Worm (Caenorhabditis elegans) whole organism, L1 larva: ENCODE data around the gene zmp-5.

ENCODE experiments used
- C34B4.2 ChIP-seq: sonication (generic microtip); optimal IDR thresholded peaks from 2 replicates; lab custom pipeline; 2017; ENCODE audit warnings: mild to moderate bottlenecking, missing genetic modification characterization, missing compliant biosample characterization
- ama-1 ChIP-seq: fragments of 150-350 bp; optimal IDR thresholded peaks from 2 replicates; lab custom pipeline; 2014
- blmp-1 ChIP-seq: fragments of 150-350 bp; optimal IDR thresholded peaks from 2 replicates; lab custom pipeline; 2014; ENCODE audit warnings: missing biosample characterization, missing genetic modification characterization
- ceh-63 ChIP-seq: fragments of 200-800 bp; sonication (Bioruptor generic); optimal IDR thresholded peaks from 2 replicates; lab custom pipeline; 2018; ENCODE audit warnings: mild to moderate bottlenecking, missing genetic modification characterization, missing compliant biosample characterization
- ceh-82 ChIP-seq, 3 experiments: fragments of 150-350 bp in 1 of 3; sonication (generic microtip) in 2 of 3; optimal IDR thresholded peaks; 2 replicates each; lab custom pipeline; 2014 to 2017; ENCODE audit warnings: missing biosample characterization in 3 of 3, missing genetic modification characterization in 3 of 3
- dsc-1 ChIP-seq: sonication (generic microtip); optimal IDR thresholded peaks from 2 replicates; lab custom pipeline; 2016; ENCODE audit warnings: mild to moderate bottlenecking, missing genetic modification characterization, missing compliant biosample characterization
- egl-13 ChIP-seq: sonication (generic microtip); optimal IDR thresholded peaks from 2 replicates; lab custom pipeline; 2016; ENCODE audit warnings: missing genotype, missing genetic modification reagents, missing genetic modification characterization, missing compliant biosample characterization
- elt-3 ChIP-seq, 6 experiments: fragments of 150-350 bp in 1 of 6; sonication (generic microtip); optimal IDR thresholded peaks; 2 replicates each; lab custom pipeline; 2017 to 2018; ENCODE audit warnings: missing biosample characterization in 6 of 6, missing genetic modification characterization in 6 of 6, inconsistent platforms in 1 of 6
- fkh-10 ChIP-seq: sonication (generic microtip); optimal IDR thresholded peaks from 2 replicates; lab custom pipeline; 2017; ENCODE audit warnings: missing biosample characterization, missing genetic modification reagents, missing genetic modification characterization
- fkh-4 ChIP-seq: sonication (generic microtip); optimal IDR thresholded peaks from 2 replicates; lab custom pipeline; 2016; ENCODE audit warnings: missing compliant biosample characterization, missing genetic modification characterization, borderline replicate concordance
- fkh-8 ChIP-seq: sonication (generic microtip); optimal IDR thresholded peaks from 2 replicates; lab custom pipeline; 2016; ENCODE audit warnings: mild to moderate bottlenecking, missing genetic modification characterization, missing compliant biosample characterization
- fos-1 ChIP-seq: fragments of 150-350 bp; optimal IDR thresholded peaks from 2 replicates; lab custom pipeline; 2014; ENCODE audit warnings: missing biosample characterization, missing genetic modification characterization
- grh-1 ChIP-seq: fragments of 200-800 bp; sonication (Bioruptor generic); IDR thresholded peaks from 2 replicates; pipeline ENCODE4 v1.3.6; 2022; ENCODE audit warnings: missing genetic modification reagents, missing genetic modification characterization, missing compliant biosample characterization
- hlh-4 ChIP-seq: sonication (generic microtip); optimal IDR thresholded peaks from 2 replicates; lab custom pipeline; 2016; ENCODE audit warnings: mild to moderate bottlenecking, missing genetic modification characterization, missing compliant biosample characterization
- hpl-2 ChIP-seq: fragments of 150-350 bp; optimal IDR thresholded peaks from 2 replicates; lab custom pipeline; 2014; ENCODE audit warnings: missing biosample characterization, missing genetic modification reagents, missing genetic modification characterization
- jun-1 ChIP-seq: fragments of 150-350 bp; optimal IDR thresholded peaks from 2 replicates; lab custom pipeline; 2014; ENCODE audit warnings: missing biosample characterization, missing genetic modification reagents, missing genetic modification characterization
- lin-13 ChIP-seq: fragments of 150-350 bp; optimal IDR thresholded peaks from 2 replicates; lab custom pipeline; 2014; ENCODE audit warnings: missing biosample characterization, missing genetic modification reagents, missing genetic modification characterization
- lin-14 ChIP-seq: fragments of 200-800 bp; sonication (Bioruptor generic); optimal IDR thresholded peaks from 2 replicates; lab custom pipeline; 2018; ENCODE audit warnings: mild to moderate bottlenecking, missing genetic modification characterization, moderate library complexity, missing compliant biosample characterization
- lin-15B ChIP-seq: fragments of 150-350 bp; sonication (generic microtip); optimal IDR thresholded peaks from 3 replicates; lab custom pipeline; 2014; ENCODE audit warnings: missing biosample characterization, missing genetic modification characterization
- lsy-2 ChIP-seq, 2 experiments: fragments of 150-350 bp; optimal IDR thresholded peaks; 2 replicates each; lab custom pipeline; 2014; ENCODE audit warnings: missing biosample characterization in 2 of 2, missing genetic modification characterization in 2 of 2
- mab-9 ChIP-seq: fragments of 200-800 bp; sonication (Bioruptor generic); IDR thresholded peaks from 2 replicates; pipeline ENCODE4 v1.3.6; 2022; ENCODE audit warnings: missing genetic modification reagents, missing genetic modification characterization, missing compliant biosample characterization
- mdl-1 ChIP-seq, 2 experiments: fragments of 150-350 bp; optimal IDR thresholded peaks; 2 replicates each; lab custom pipeline; 2014 to 2017; ENCODE audit warnings: missing biosample characterization in 2 of 2, missing genetic modification characterization in 2 of 2, inconsistent platforms in 1 of 2
- mef-2 ChIP-seq: fragments of 150-350 bp; optimal IDR thresholded peaks from 2 replicates; lab custom pipeline; 2014; ENCODE audit warnings: missing biosample characterization, missing genetic modification characterization
- mep-1 ChIP-seq: fragments of 150-350 bp; optimal IDR thresholded peaks from 2 replicates; lab custom pipeline; 2014; ENCODE audit warnings: missing biosample characterization, missing genetic modification characterization
- nhr-12 ChIP-seq: sonication (generic microtip); optimal IDR thresholded peaks from 2 replicates; lab custom pipeline; 2017; ENCODE audit warnings: missing biosample characterization, missing genetic modification characterization
- nhr-19 ChIP-seq: fragments of 200-800 bp; sonication (Bioruptor generic); conservative IDR thresholded peaks from 2 replicates; pipeline ENCODE4 v1.3.6; 2022; ENCODE audit warnings: missing genetic modification characterization, missing compliant biosample characterization
- nhr-20 ChIP-seq: sonication (generic microtip); optimal IDR thresholded peaks from 2 replicates; lab custom pipeline; 2016; ENCODE audit warnings: mild to moderate bottlenecking, missing genetic modification characterization, missing compliant biosample characterization
- nhr-28 ChIP-seq: fragments of 150-350 bp; optimal IDR thresholded peaks from 2 replicates; lab custom pipeline; 2014; ENCODE audit warnings: missing biosample characterization, missing genetic modification characterization
- nhr-71 ChIP-seq: sonication (generic microtip); optimal IDR thresholded peaks from 2 replicates; lab custom pipeline; 2016; ENCODE audit warnings: mild to moderate bottlenecking, missing genetic modification characterization, moderate library complexity, missing compliant biosample characterization
- nhr-84 ChIP-seq: sonication (generic microtip); optimal IDR thresholded peaks from 2 replicates; lab custom pipeline; 2017; ENCODE audit warnings: missing biosample characterization, missing genetic modification characterization
- nhr-85 ChIP-seq: sonication (generic microtip); peaks from one replicate; lab custom pipeline; 2016; ENCODE audit warnings: missing genetic modification characterization, inconsistent platforms, missing compliant biosample characterization
- nhr-90 ChIP-seq: sonication (generic microtip); optimal IDR thresholded peaks from 2 replicates; lab custom pipeline; 2016; ENCODE audit warnings: mild to moderate bottlenecking, missing genetic modification characterization, missing compliant biosample characterization; ENCODE audit not compliant: poor library complexity
- skn-1 ChIP-seq: fragments of 150-350 bp; optimal IDR thresholded peaks from 2 replicates; lab custom pipeline; 2014; ENCODE audit warnings: missing biosample characterization, missing genetic modification characterization
- snpc-4 ChIP-seq: fragments of 150-350 bp; optimal IDR thresholded peaks from 2 replicates; lab custom pipeline; 2014; ENCODE audit warnings: missing biosample characterization, missing genetic modification characterization
- snu-23 ChIP-seq: sonication (generic microtip); optimal IDR thresholded peaks from 2 replicates; lab custom pipeline; 2016; ENCODE audit warnings: missing genetic modification characterization, missing compliant biosample characterization
- sox-4 ChIP-seq: sonication (generic microtip); optimal IDR thresholded peaks from 2 replicates; lab custom pipeline; 2016; ENCODE audit warnings: missing genetic modification characterization, missing compliant biosample characterization
- sptf-1 ChIP-seq: fragments of 150-350 bp; optimal IDR thresholded peaks from 2 replicates; lab custom pipeline; 2014; ENCODE audit warnings: missing biosample characterization, missing genetic modification characterization
- swsn-7 ChIP-seq: sonication (generic microtip); optimal IDR thresholded peaks from 2 replicates; lab custom pipeline; 2016; ENCODE audit warnings: missing genetic modification characterization, missing compliant biosample characterization
- tbx-2 ChIP-seq: sonication (generic microtip); optimal IDR thresholded peaks from 2 replicates; lab custom pipeline; 2016; ENCODE audit warnings: missing genetic modification characterization, missing compliant biosample characterization
- tlp-1 ChIP-seq: fragments of 150-350 bp; optimal IDR thresholded peaks from 2 replicates; lab custom pipeline; 2014; ENCODE audit warnings: missing biosample characterization, missing genetic modification characterization
- unc-130 ChIP-seq: fragments of 150-350 bp; optimal IDR thresholded peaks from 2 replicates; lab custom pipeline; 2017; ENCODE audit warnings: missing biosample characterization, missing genetic modification characterization, inconsistent platforms
- unc-30 ChIP-seq: sonication (generic microtip); optimal IDR thresholded peaks from 2 replicates; lab custom pipeline; 2017; ENCODE audit warnings: missing biosample characterization, missing genetic modification characterization
- unc-62 ChIP-seq: fragments of 150-350 bp; optimal IDR thresholded peaks from 2 replicates; lab custom pipeline; 2014; ENCODE audit warnings: missing biosample characterization, missing genetic modification reagents, missing genetic modification characterization
- vab-15 ChIP-seq: sonication (generic microtip); optimal IDR thresholded peaks from 2 replicates; lab custom pipeline; 2017; ENCODE audit warnings: missing genotype, mild to moderate bottlenecking, missing genetic modification characterization, missing compliant biosample characterization
- xbp-1 ChIP-seq: sonication (generic microtip); optimal IDR thresholded peaks from 2 replicates; lab custom pipeline; 2016; ENCODE audit warnings: missing genetic modification characterization, missing compliant biosample characterization
- zip-4 ChIP-seq: fragments of 200-800 bp; sonication (Bioruptor generic); optimal IDR thresholded peaks from 2 replicates; lab custom pipeline; 2018; ENCODE audit warnings: mild to moderate bottlenecking, missing genetic modification characterization, moderate library complexity, missing compliant biosample characterization
- ztf-11 ChIP-seq, 2 experiments: sonication (generic microtip); optimal IDR thresholded peaks; 2 replicates each; lab custom pipeline; 2016 to 2017; ENCODE audit warnings: missing genetic modification characterization in 2 of 2, missing biosample characterization in 1 of 2, missing compliant biosample characterization in 1 of 2
- ztf-4 ChIP-seq: fragments of 150-350 bp; optimal IDR thresholded peaks from 2 replicates; lab custom pipeline; 2014; ENCODE audit warnings: missing biosample characterization, missing genetic modification characterization

zmp-5 gene

ce11 chrX:12690346-12690745 is 43.4 kb downstream of the zmp-5 start:
- TF ChIP-seq fkh-8 (no peak), lin-14 (peak; percentile 80), swsn-7 (tag; lab: Kevin White, UChicago) (peak; percentile 25), nhr-20 (tag; lab: Kevin White, UChicago) (no peak), tbx-2 (peak; percentile 50), ama-1 (no peak), ztf-4 (tag; lab: Kevin White, UChicago) (no peak), ceh-82 (tag; optimal IDR thresholded peaks at IDR 0.05; lab: Kevin White, UChicago) (peak in 2 of 3 experiments; percentile 6 to 16), C34B4.2 (no peak), fkh-4 (tag; lab: Kevin White, UChicago) (no peak), nhr-71 (tag; lab: Kevin White, UChicago) (peak; percentile 18), hpl-2 (GFP tag; lab: Kevin White, UChicago) (no peak), mdl-1 (tag; optimal IDR thresholded peaks at IDR 0.05; lab: Kevin White, UChicago) (no peak), mef-2 (no peak), lin-15B (no peak), ceh-63 (GFP tag; lab: Kevin White, UChicago) (no peak), ztf-11 (tag; optimal IDR thresholded peaks at IDR 0.05; lab: Kevin White, UChicago) (peak in 1 of 2 experiments; percentile 21), nhr-84 (tag; lab: Kevin White, UChicago) (no peak), fkh-10 (no peak), elt-3 (tag; optimal IDR thresholded peaks at IDR 0.05; lab: Kevin White, UChicago) (no peak), snpc-4 (no peak), sptf-1 (tag; lab: Kevin White, UChicago) (no peak), nhr-12 (tag; lab: Kevin White, UChicago) (no peak), snu-23 (GFP tag; lab: Kevin White, UChicago) (peak; percentile 25), xbp-1 (tag; lab: Kevin White, UChicago) (no peak), sox-4 (tag; lab: Kevin White, UChicago) (no peak), unc-62 (GFP tag; lab: Kevin White, UChicago) (no peak), grh-1 (GFP tag; lab: Robert Waterston, UW) (no peak), hlh-4 (tag; lab: Kevin White, UChicago) (no peak), zip-4 (GFP tag; lab: Kevin White, UChicago) (peak; percentile 9), nhr-85 (no peak), egl-13 (tag; lab: Kevin White, UChicago) (peak; percentile 36), jun-1 (tag; lab: Kevin White, UChicago) (no peak), lsy-2 (tag; optimal IDR thresholded peaks at IDR 0.05; lab: Kevin White, UChicago) (peak in 1 of 2 experiments; percentile 5), nhr-90 (tag; lab: Kevin White, UChicago) (no peak), tlp-1 (tag; lab: Kevin White, UChicago) (no peak), skn-1 (tag; lab: Kevin White, UChicago) (no peak), fos-1 (tag; lab: Kevin White, UChicago) (no peak), mep-1 (tag; lab: Kevin White, UChicago) (peak; percentile 41), blmp-1 (tag; lab: Kevin White, UChicago) (peak; percentile 9), dsc-1 (tag; lab: Kevin White, UChicago) (no peak), nhr-28 (tag; lab: Kevin White, UChicago) (no peak), mab-9 (GFP tag; lab: Robert Waterston, UW) (peak; percentile 81), lin-13 (peak; percentile 26), nhr-19 (GFP tag; lab: Robert Waterston, UW) (no peak), unc-30 (tag; lab: Kevin White, UChicago) (no peak), vab-15 (no peak), unc-130 (no peak)
